Worm (Caenorhabditis elegans): ENCODE results near the gene T27E7.5.

ce11 chrIV:14586759-14587158 is 49.8 kb downstream of the T27E7.5 start:
- TF ChIP-seq cog-1 (tag; optimal IDR thresholded peaks at IDR 0.05) (no peak), med-1 (GFP tag; optimal IDR thresholded peaks at IDR 0.05; ENCODE audit: insufficient read depth) (no peak), flt-1 (GFP tag; IDR thresholded peaks at IDR 0.05) (no peak), T22C8.4 (GFP tag; IDR thresholded peaks at IDR 0.05) (no peak), ztf-29 (GFP tag; IDR thresholded peaks at IDR 0.05) (no peak), ref-1 (GFP tag; conservative IDR thresholded peaks at IDR 0.05) (no peak), ztf-23 (GFP tag; IDR thresholded peaks at IDR 0.05) (no peak), tab-1 (GFP tag; IDR thresholded peaks at IDR 0.05) (no peak)
